Worm (Caenorhabditis elegans) whole organism, L3 larva: ENCODE measurements around the gene Y38E10A.3.
A peak's percentile ranks its signal among the peaks of the same experiment; 100 is the strongest.

ENCODE experiments used
- R02D3.7 ChIP-seq: fragments of 150-350 bp; optimal IDR thresholded peaks from 2 replicates; lab custom pipeline; 2014; ENCODE audit warnings: missing biosample characterization, missing genetic modification characterization
- ZK546.5 ChIP-seq: sonication (generic microtip); optimal IDR thresholded peaks from 2 replicates; lab custom pipeline; 2017; ENCODE audit warnings: missing biosample characterization, missing genetic modification characterization
- aly-2 ChIP-seq: fragments of 150-350 bp; optimal IDR thresholded peaks from 2 replicates; lab custom pipeline; 2014; ENCODE audit warnings: missing biosample characterization, missing genetic modification characterization
- ama-1 ChIP-seq: fragments of 150-350 bp; optimal IDR thresholded peaks from 2 replicates; lab custom pipeline; 2018
- ceh-16 ChIP-seq: sonication (generic microtip); optimal IDR thresholded peaks from 2 replicates; lab custom pipeline; 2017; ENCODE audit warnings: missing biosample characterization, missing genetic modification characterization
- ceh-28 ChIP-seq: fragments of 150-350 bp; optimal IDR thresholded peaks from 2 replicates; lab custom pipeline; 2014; ENCODE audit warnings: missing biosample characterization, missing genetic modification reagents, missing genetic modification characterization
- ceh-82 ChIP-seq: fragments of 150-350 bp; optimal IDR thresholded peaks from 2 replicates; lab custom pipeline; 2014; ENCODE audit warnings: missing biosample characterization, missing genetic modification characterization
- ceh-9 ChIP-seq: sonication (generic microtip); optimal IDR thresholded peaks from 2 replicates; lab custom pipeline; 2018; ENCODE audit warnings: missing biosample characterization, missing genetic modification characterization
- daf-12 ChIP-seq: fragments of 150-350 bp; optimal IDR thresholded peaks from 2 replicates; lab custom pipeline; 2014; ENCODE audit warnings: missing biosample characterization, missing genetic modification reagents, missing genetic modification characterization
- egl-27 ChIP-seq: sonication (generic microtip); optimal IDR thresholded peaks from 4 replicates; lab custom pipeline; 2017; ENCODE audit warnings: missing biosample characterization, missing genetic modification reagents, missing genetic modification characterization
- egl-5 ChIP-seq: fragments of 150-350 bp; optimal IDR thresholded peaks from 2 replicates; lab custom pipeline; 2017; ENCODE audit warnings: missing biosample characterization, missing genetic modification reagents, missing genetic modification characterization, inconsistent platforms
- elt-2 ChIP-seq: sonication (generic microtip); optimal IDR thresholded peaks from 2 replicates; lab custom pipeline; 2016; ENCODE audit warnings: missing genetic modification reagents, mild to moderate bottlenecking, missing genetic modification characterization, missing compliant biosample characterization
- eor-1 ChIP-seq, 2 experiments: fragments of 150-350 bp; optimal IDR thresholded peaks; 2 replicates each; lab custom pipeline; 2014 to 2018; ENCODE audit warnings: missing biosample characterization in 2 of 2, missing genetic modification characterization in 2 of 2
- fkh-10 ChIP-seq: sonication (generic microtip); optimal IDR thresholded peaks from 2 replicates; lab custom pipeline; 2017; ENCODE audit warnings: missing biosample characterization, missing genetic modification reagents, missing genetic modification characterization
- hmg-11 ChIP-seq: sonication (generic microtip); optimal IDR thresholded peaks from 2 replicates; lab custom pipeline; 2016; ENCODE audit warnings: missing genetic modification characterization, missing compliant biosample characterization
- jun-1 ChIP-seq: fragments of 150-350 bp; optimal IDR thresholded peaks from 2 replicates; lab custom pipeline; 2014; ENCODE audit warnings: missing biosample characterization, missing genetic modification reagents, missing genetic modification characterization
- lin-15B ChIP-seq: fragments of 150-350 bp; optimal IDR thresholded peaks from 2 replicates; lab custom pipeline; 2014; ENCODE audit warnings: missing biosample characterization, missing genetic modification characterization
- lsy-12 ChIP-seq: sonication (generic microtip); optimal IDR thresholded peaks from 2 replicates; lab custom pipeline; 2016; ENCODE audit warnings: mild to moderate bottlenecking, missing genetic modification characterization, missing compliant biosample characterization
- mdl-1 ChIP-seq: fragments of 150-350 bp; optimal IDR thresholded peaks from 2 replicates; lab custom pipeline; 2014; ENCODE audit warnings: missing biosample characterization, missing genetic modification characterization
- mml-1 ChIP-seq: fragments of 150-350 bp; sonication (generic microtip); optimal IDR thresholded peaks from 3 replicates; lab custom pipeline; 2014; ENCODE audit warnings: missing biosample characterization, missing genetic modification characterization
- nhr-11 ChIP-seq: fragments of 150-350 bp; optimal IDR thresholded peaks from 2 replicates; lab custom pipeline; 2014; ENCODE audit warnings: missing biosample characterization, missing genetic modification characterization
- nhr-12 ChIP-seq: fragments of 150-350 bp; optimal IDR thresholded peaks from 2 replicates; lab custom pipeline; 2014; ENCODE audit warnings: missing biosample characterization, missing genetic modification characterization
- nhr-237 ChIP-seq: fragments of 150-350 bp; optimal IDR thresholded peaks from 2 replicates; lab custom pipeline; 2014; ENCODE audit warnings: missing biosample characterization, missing genetic modification characterization
- nhr-28 ChIP-seq: fragments of 150-350 bp; optimal IDR thresholded peaks from 2 replicates; lab custom pipeline; 2014; ENCODE audit warnings: missing biosample characterization, missing genetic modification characterization
- nhr-67 ChIP-seq: fragments of 150-350 bp; optimal IDR thresholded peaks from 2 replicates; lab custom pipeline; 2014; ENCODE audit warnings: missing biosample characterization, missing genetic modification characterization
- nhr-77 ChIP-seq: fragments of 150-350 bp; optimal IDR thresholded peaks from 2 replicates; lab custom pipeline; 2014; ENCODE audit warnings: missing biosample characterization, missing genetic modification characterization
- pha-4 ChIP-seq: fragments of 150-350 bp; optimal IDR thresholded peaks from 2 replicates; lab custom pipeline; 2014; ENCODE audit warnings: missing biosample characterization, missing genetic modification reagents, missing genetic modification characterization
- pqm-1 ChIP-seq: fragments of 150-350 bp; optimal IDR thresholded peaks from 2 replicates; lab custom pipeline; 2017; ENCODE audit warnings: missing biosample characterization, missing genetic modification characterization, inconsistent platforms
- skn-1 ChIP-seq: fragments of 150-350 bp; optimal IDR thresholded peaks from 2 replicates; lab custom pipeline; 2014; ENCODE audit warnings: missing biosample characterization, missing genetic modification characterization
- tbx-2 ChIP-seq: sonication (generic microtip); optimal IDR thresholded peaks from 2 replicates; lab custom pipeline; 2016; ENCODE audit warnings: mild to moderate bottlenecking, missing genetic modification characterization, missing compliant biosample characterization
- unc-62 ChIP-seq: fragments of 150-350 bp; sonication (generic microtip); optimal IDR thresholded peaks from 4 replicates; lab custom pipeline; 2014; ENCODE audit warnings: missing biosample characterization, missing genetic modification reagents, missing genetic modification characterization
- ztf-11 ChIP-seq: fragments of 150-350 bp; optimal IDR thresholded peaks from 2 replicates; lab custom pipeline; 2014; ENCODE audit warnings: missing biosample characterization, missing genetic modification characterization
- ztf-4 ChIP-seq: fragments of 150-350 bp; optimal IDR thresholded peaks from 2 replicates; lab custom pipeline; 2014; ENCODE audit warnings: missing biosample characterization, missing genetic modification characterization

Gene Y38E10A.3

ce11 chrII:12580952-12581351 is 6.4 kb upstream of the Y38E10A.3 start, which contains the start of gene clec-4:
clec-4 (minus strand) TSS chrII:12581113.
- TF ChIP-seq ztf-11 (tag; lab: Kevin White, UChicago) = no peak
- TF ChIP-seq lsy-12 (tag; lab: Kevin White, UChicago) = no peak
- peak; percentile 63 for TF ChIP-seq pqm-1 (tag; lab: Kevin White, UChicago)
- TF ChIP-seq elt-2 (tag; lab: Kevin White, UChicago) = peak; percentile 31

DNA sequence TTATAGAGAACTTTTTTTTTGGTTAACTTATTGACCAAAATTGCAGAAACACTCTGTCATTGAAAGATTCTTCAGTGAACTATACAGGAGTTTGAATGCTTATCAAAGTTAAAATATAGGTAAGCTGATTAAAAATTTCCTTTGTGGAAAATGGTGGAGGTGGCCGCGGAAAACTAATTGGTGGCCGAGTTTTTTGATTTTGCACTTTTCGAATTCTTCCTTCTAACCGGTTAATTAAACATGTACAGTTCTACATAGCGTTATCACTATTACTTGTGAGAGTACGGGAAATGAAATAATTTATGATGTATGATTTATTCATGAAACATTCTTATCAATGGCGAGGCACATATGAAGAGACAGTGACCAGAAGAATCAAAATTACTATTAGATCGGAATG is 3.2 kb upstream of the Y38E10A.3 start, which contains the start of gene clec-8:
TSS of gene clec-8 (minus strand) at position 308 of the 400 bp plus-strand sequence.
- TF ChIP-seq ceh-28 (tag; lab: Kevin White, UChicago) (peak; percentile 27), nhr-28 (tag; lab: Kevin White, UChicago) (no peak), elt-2 (tag; lab: Kevin White, UChicago) (peak; percentile 74), pqm-1 (tag; lab: Kevin White, UChicago) (peak; percentile 74), nhr-237 (tag; lab: Kevin White, UChicago) (no peak), fkh-10 (GFP tag; lab: Kevin White, UChicago) (no peak)
- TF ChIP-seq, all 47 proteins: peak for 3

ce11 chrII:12573541-12573940 is 1.0 kb downstream of the Y38E10A.3 start, which contains the start of gene Y38E10A.2:
Y38E10A.2 (minus strand) TSS chrII:12573641.
- TF ChIP-seq ama-1 = no peak
- no peak for TF ChIP-seq ceh-28 (tag; lab: Kevin White, UChicago)
- TF ChIP-seq eor-1 (tag; optimal IDR thresholded peaks at IDR 0.05; lab: Kevin White, UChicago) = no peak
- TF ChIP-seq mdl-1 (tag; lab: Kevin White, UChicago) = no peak
- TF ChIP-seq ztf-11 (tag; lab: Kevin White, UChicago) = no peak
- TF ChIP-seq daf-12 (tag; lab: Kevin White, UChicago) = no peak
- TF ChIP-seq tbx-2 (tag; lab: Kevin White, UChicago) = no peak
- TF ChIP-seq hmg-11 (tag; lab: Kevin White, UChicago) = no peak
- TF ChIP-seq R02D3.7 (tag; lab: Kevin White, UChicago) = no peak
- TF ChIP-seq pha-4 = no peak
- TF ChIP-seq ceh-82 (tag; lab: Kevin White, UChicago) = no peak
- no peak for TF ChIP-seq ZK546.5 (tag; lab: Kevin White, UChicago)
- no peak for TF ChIP-seq jun-1 (tag; lab: Kevin White, UChicago)
- TF ChIP-seq lsy-12 (tag; lab: Kevin White, UChicago) = no peak
- no peak for TF ChIP-seq egl-5 (tag; lab: Kevin White, UChicago)
- TF ChIP-seq nhr-77 (tag; lab: Kevin White, UChicago) = no peak

ce11 chrII:12572760-12573159 is 1.8 kb downstream of the Y38E10A.3 start, which contains the start of gene Y38E10A.35:
Y38E10A.35 (minus strand) TSS chrII:12572860.
- TF ChIP-seq nhr-11 (tag; lab: Kevin White, UChicago) (no peak), fkh-10 (GFP tag; lab: Kevin White, UChicago) (no peak), hmg-11 (tag; lab: Kevin White, UChicago) (no peak), ztf-11 (tag; lab: Kevin White, UChicago) (no peak), egl-5 (tag; lab: Kevin White, UChicago) (no peak), ZK546.5 (tag; lab: Kevin White, UChicago) (no peak), mml-1 (tag; lab: Kevin White, UChicago) (no peak), lin-15B (tag; lab: Kevin White, UChicago) (no peak), jun-1 (tag; lab: Kevin White, UChicago) (no peak)

ce11 chrII:12570523-12570922 is 4.0 kb downstream of the Y38E10A.3 start, which contains the start of gene Y38E10A.1:
Y38E10A.1 (minus strand) TSS chrII:12570623.
- TF ChIP-seq ceh-16 (no peak), nhr-237 (tag; lab: Kevin White, UChicago) (no peak), elt-2 (tag; lab: Kevin White, UChicago) (no peak), nhr-77 (tag; lab: Kevin White, UChicago) (no peak), egl-27 (tag; lab: Kevin White, UChicago) (no peak), nhr-12 (tag; lab: Kevin White, UChicago) (no peak), daf-12 (tag; lab: Kevin White, UChicago) (no peak), nhr-67 (tag; lab: Kevin White, UChicago) (no peak), nhr-28 (tag; lab: Kevin White, UChicago) (no peak), R02D3.7 (tag; lab: Kevin White, UChicago) (no peak), ztf-4 (tag; lab: Kevin White, UChicago) (no peak), lsy-12 (tag; lab: Kevin White, UChicago) (no peak), skn-1 (tag; lab: Kevin White, UChicago) (no peak), hmg-11 (tag; lab: Kevin White, UChicago) (no peak), mml-1 (tag; lab: Kevin White, UChicago) (no peak), ceh-28 (tag; lab: Kevin White, UChicago) (no peak), unc-62 (GFP tag; lab: Kevin White, UChicago) (no peak), ceh-9 (tag; lab: Kevin White, UChicago) (no peak), aly-2 (tag; lab: Kevin White, UChicago) (no peak)
